Worm (Caenorhabditis elegans) whole organism, early embryonic: ENCODE data around the gene ugt-12.

Experiments
- B0310.2 ChIP-seq: sonication (generic microtip); optimal IDR thresholded peaks from 2 replicates; lab custom pipeline; 2016; ENCODE audit warnings: mild to moderate bottlenecking, missing genetic modification characterization, missing compliant biosample characterization
- ama-1 ChIP-seq: fragments of 150-350 bp; optimal IDR thresholded peaks from 2 replicates; lab custom pipeline; 2014
- ets-7 ChIP-seq: sonication (generic microtip); optimal IDR thresholded peaks from 2 replicates; lab custom pipeline; 2016; ENCODE audit warnings: missing genotype, missing genetic modification characterization, missing compliant biosample characterization
- hmg-4 ChIP-seq: fragments of 200-800 bp; sonication (Bioruptor generic); optimal IDR thresholded peaks from 2 replicates; lab custom pipeline; 2018; ENCODE audit warnings: mild to moderate bottlenecking, missing genetic modification characterization, missing compliant biosample characterization
- hnd-1 ChIP-seq: sonication (generic microtip); optimal IDR thresholded peaks from 2 replicates; lab custom pipeline; 2016; ENCODE audit warnings: missing genetic modification characterization, missing compliant biosample characterization
- pes-1 ChIP-seq: fragments of 200-800 bp; sonication (Bioruptor generic); IDR thresholded peaks from 2 replicates; pipeline ENCODE4 v1.3.6; 2022; ENCODE audit warnings: missing genetic modification reagents, missing genetic modification characterization, missing compliant biosample characterization
- tbx-11 ChIP-seq: fragments of 200-800 bp; sonication (Bioruptor generic); IDR thresholded peaks from 2 replicates; pipeline ENCODE4 v1.3.6; 2022; ENCODE audit warnings: missing genetic modification characterization, missing compliant biosample characterization
- tra-4 ChIP-seq: sonication (generic microtip); optimal IDR thresholded peaks from 2 replicates; lab custom pipeline; 2017; ENCODE audit warnings: missing genetic modification characterization, missing compliant biosample characterization

ce11 chrV:4841179-4841578, 48.2 kb downstream of the ugt-12 start, which contains the start of gene cwp-1:
- no peak for TF ChIP-seq tbx-11
- no peak for TF ChIP-seq ama-1 (lab: Kevin White, UChicago)
- TF ChIP-seq ets-7, result no peak
- no peak for TF ChIP-seq tra-4 (tag; lab: Kevin White, UChicago)
- no peak for TF ChIP-seq pes-1 (GFP tag; lab: Robert Waterston, UW)
- no peak for TF ChIP-seq B0310.2
- TF ChIP-seq hmg-4, result no peak
- TF ChIP-seq hnd-1 (tag; lab: Kevin White, UChicago), result no peak
